Worm (Caenorhabditis elegans): ENCODE results near the gene F55H2.5.

Gene F55H2.5

DNA sequence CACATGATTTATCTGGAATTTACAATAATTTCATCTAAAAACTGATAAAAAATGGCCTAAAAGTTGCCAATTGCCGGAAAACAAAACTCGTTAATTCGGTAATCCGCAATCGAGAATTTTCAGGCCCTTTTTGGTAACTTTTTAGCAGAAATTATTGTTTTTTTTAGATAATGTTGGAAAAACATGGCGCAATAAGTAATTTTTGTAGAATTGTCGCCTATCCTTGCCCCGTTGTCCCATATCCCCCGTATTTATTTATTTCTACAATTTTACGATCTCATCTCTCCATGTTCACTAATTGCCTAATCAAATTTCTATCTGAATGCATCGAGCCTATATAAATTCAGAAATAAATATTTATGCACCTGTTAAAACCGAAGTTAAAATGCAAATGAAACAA, 1.7 kb downstream of the F55H2.5 start:
- no peak for TF ChIP-seq ztf-23 (GFP tag; IDR thresholded peaks at IDR 0.05)

DNA sequence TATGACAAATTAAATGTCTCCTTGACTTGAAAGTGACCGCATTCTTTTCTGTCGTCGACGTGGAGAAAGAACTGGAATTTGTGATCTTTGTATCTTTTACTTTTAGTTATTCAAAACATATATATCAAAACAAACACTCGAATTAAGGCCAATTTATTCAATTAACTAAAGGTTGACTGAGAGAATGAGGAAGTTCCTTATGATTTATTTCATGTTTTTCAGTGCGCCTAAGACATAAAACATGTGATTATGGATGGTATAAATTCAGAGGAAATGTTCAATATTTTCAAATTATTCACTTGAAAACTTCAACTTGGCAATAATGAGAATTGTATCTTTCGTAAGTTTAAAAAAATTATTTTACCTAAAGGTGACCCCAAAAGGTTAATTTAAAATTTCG, 2.3 kb downstream of the F55H2.5 start, which contains the start of gene F55H2.8:
Gene F55H2.8, plus strand, starts transcription at position 301 of the 400 bp plus-strand sequence.
- TF ChIP-seq ztf-29 (GFP tag; IDR thresholded peaks at IDR 0.05), result no peak
- no peak for TF ChIP-seq med-1 (GFP tag; optimal IDR thresholded peaks at IDR 0.05; ENCODE audit: insufficient read depth)
- no peak for TF ChIP-seq T22C8.4 (GFP tag; IDR thresholded peaks at IDR 0.05)
- no peak for TF ChIP-seq klf-2 (GFP tag; conservative IDR thresholded peaks at IDR 0.05)
- no peak for TF ChIP-seq ref-1 (GFP tag; conservative IDR thresholded peaks at IDR 0.05)
- TF ChIP-seq flt-1 (GFP tag; IDR thresholded peaks at IDR 0.05), result no peak
- TF ChIP-seq tab-1 (GFP tag; IDR thresholded peaks at IDR 0.05), result no peak
- no peak for TF ChIP-seq cog-1 (tag; optimal IDR thresholded peaks at IDR 0.05)
- no peak for TF ChIP-seq ztf-23 (GFP tag; IDR thresholded peaks at IDR 0.05)

DNA sequence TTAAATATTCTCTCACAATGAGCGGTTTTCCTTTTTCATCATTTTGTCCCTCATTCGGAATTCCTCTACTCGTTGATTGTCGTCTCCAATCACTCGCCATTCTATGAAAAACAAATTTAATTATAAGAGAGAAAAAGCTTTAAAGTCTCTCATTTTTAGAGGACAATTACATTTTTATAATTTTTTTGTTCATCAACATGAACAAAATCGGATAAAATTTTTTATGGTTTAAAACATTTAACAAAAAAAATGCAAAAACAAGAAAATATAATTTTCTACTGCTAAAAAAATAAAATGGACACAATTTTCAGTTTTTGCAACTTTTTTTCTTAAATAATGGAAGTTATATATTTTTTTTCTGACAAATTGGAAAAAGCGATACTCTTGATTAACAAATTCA, 4.9 kb downstream of the F55H2.5 start, which contains the start of gene F55H2.7:
Gene F55H2.7, minus strand, starts transcription at position 101 of the 400 bp plus-strand sequence.
- TF ChIP-seq tab-1 (GFP tag; IDR thresholded peaks at IDR 0.05) (no peak), ztf-29 (GFP tag; IDR thresholded peaks at IDR 0.05) (no peak), T22C8.4 (GFP tag; IDR thresholded peaks at IDR 0.05) (no peak), klf-2 (GFP tag; conservative IDR thresholded peaks at IDR 0.05) (no peak), ref-1 (GFP tag; conservative IDR thresholded peaks at IDR 0.05) (no peak), flt-1 (GFP tag; IDR thresholded peaks at IDR 0.05) (no peak), med-1 (GFP tag; optimal IDR thresholded peaks at IDR 0.05; ENCODE audit: insufficient read depth) (no peak), ztf-23 (GFP tag; IDR thresholded peaks at IDR 0.05) (no peak), cog-1 (tag; optimal IDR thresholded peaks at IDR 0.05) (no peak)

DNA sequence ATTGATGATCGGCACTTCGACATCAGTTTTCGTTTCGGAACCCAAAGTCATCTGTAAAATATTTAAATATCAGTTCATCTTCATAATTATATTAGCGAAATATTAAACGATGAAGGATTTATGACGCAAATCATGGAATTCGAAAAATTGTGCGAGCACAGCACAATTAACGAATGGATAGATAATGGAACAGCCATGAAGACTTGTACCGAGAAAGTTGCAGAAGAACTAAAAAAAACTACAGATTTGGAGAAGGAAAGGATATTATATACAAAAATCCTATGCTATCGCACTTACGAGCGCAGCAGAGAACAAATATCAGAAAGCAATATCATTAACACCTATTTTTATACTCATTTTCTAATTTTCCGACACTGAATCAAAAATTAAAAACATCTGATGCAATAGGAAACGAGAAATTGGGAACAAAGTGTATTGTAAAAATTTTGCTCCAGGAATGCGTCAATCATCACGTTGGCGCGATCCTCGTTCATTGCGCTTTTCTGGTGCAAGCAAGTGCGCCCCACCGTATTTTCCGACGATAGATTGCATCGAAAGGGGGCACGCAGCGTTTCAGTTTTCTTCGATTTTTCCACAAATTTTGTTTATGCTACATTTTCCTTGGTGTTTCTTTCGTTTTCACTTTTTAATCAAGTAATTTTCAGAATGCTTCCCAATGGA, 10.3 kb downstream of the F55H2.5 start, which contains the start of the genes clu-1 and prp-40:
Gene clu-1, minus strand, starts transcription at position 51 of the 681 bp plus-strand sequence.
Gene prp-40, plus strand, starts transcription at position 666 of the 681 bp plus-strand sequence.
- TF ChIP-seq ref-1 (GFP tag; conservative IDR thresholded peaks at IDR 0.05) (no peak), klf-2 (GFP tag; conservative IDR thresholded peaks at IDR 0.05) (no peak), T22C8.4 (GFP tag; IDR thresholded peaks at IDR 0.05) (no peak), ztf-29 (GFP tag; IDR thresholded peaks at IDR 0.05) (no peak), tab-1 (GFP tag; IDR thresholded peaks at IDR 0.05) (no peak), flt-1 (GFP tag; IDR thresholded peaks at IDR 0.05) (no peak), ztf-23 (GFP tag; IDR thresholded peaks at IDR 0.05) (no peak), cog-1 (tag; optimal IDR thresholded peaks at IDR 0.05) (peak; percentile 63)

DNA sequence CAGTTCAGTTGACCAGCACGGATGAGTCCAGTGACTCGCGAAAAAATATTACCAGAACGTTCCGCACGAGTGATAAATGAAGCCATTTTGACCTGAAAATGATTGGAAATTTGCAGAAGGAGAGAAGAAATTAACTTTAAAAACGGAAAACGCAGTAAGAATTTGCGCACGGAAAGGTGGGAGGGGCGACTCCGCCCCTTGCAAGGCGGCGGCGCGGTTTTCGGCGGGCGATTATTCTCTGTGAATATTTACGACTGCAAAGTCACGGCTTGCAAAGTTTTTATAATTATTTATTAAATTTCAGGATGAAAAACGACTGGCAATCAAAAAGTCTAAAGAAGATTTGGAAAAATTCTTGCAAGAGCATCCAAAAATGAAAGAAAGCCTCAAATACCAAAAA, 12.3 kb downstream of the F55H2.5 start, which contains the start of gene mrps-23:
Gene mrps-23, minus strand, starts transcription at position 92 of the 400 bp plus-strand sequence.
- no peak for TF ChIP-seq tab-1 (GFP tag; IDR thresholded peaks at IDR 0.05)
- TF ChIP-seq flt-1 (GFP tag; IDR thresholded peaks at IDR 0.05), result peak; percentile 49
- no peak for TF ChIP-seq med-1 (GFP tag; optimal IDR thresholded peaks at IDR 0.05; ENCODE audit: insufficient read depth)
- TF ChIP-seq cog-1 (tag; optimal IDR thresholded peaks at IDR 0.05), result no peak
- 0 out of 2 replicates have a peak, but pooled peaks have one; percentile 62 for TF ChIP-seq ztf-23 (GFP tag; IDR thresholded peaks at IDR 0.05)
- no peak for TF ChIP-seq klf-2 (GFP tag; conservative IDR thresholded peaks at IDR 0.05)

DNA sequence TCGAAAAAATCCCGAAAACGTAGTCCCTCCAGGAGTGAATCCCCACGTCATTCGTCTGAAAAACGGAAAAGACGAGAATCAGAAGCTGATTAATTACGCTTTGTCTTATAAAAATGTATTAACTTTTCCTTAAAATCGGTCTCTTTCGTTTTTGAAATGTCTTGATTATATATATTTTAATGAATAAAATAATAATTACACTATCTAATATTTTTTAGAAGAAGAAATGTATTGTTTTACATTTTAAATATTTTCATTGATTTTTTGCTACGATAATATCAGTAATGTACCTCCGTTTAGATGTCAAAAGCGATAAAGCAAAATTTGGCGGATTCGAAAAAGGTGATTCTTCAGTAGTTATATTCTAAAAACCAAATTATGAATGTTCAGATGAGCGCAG, 14.0 kb downstream of the F55H2.5 start, which contains the start of gene trpp-3:
Gene trpp-3, plus strand, starts transcription at position 301 of the 400 bp plus-strand sequence.
- no peak for TF ChIP-seq cog-1 (tag; optimal IDR thresholded peaks at IDR 0.05)
- no peak for TF ChIP-seq klf-2 (GFP tag; conservative IDR thresholded peaks at IDR 0.05)
- no peak for TF ChIP-seq tab-1 (GFP tag; IDR thresholded peaks at IDR 0.05)
- TF ChIP-seq med-1 (GFP tag; optimal IDR thresholded peaks at IDR 0.05; ENCODE audit: insufficient read depth), result no peak
- no peak for TF ChIP-seq ztf-23 (GFP tag; IDR thresholded peaks at IDR 0.05)
- no peak for TF ChIP-seq ztf-29 (GFP tag; IDR thresholded peaks at IDR 0.05)
- TF ChIP-seq T22C8.4 (GFP tag; IDR thresholded peaks at IDR 0.05), result no peak
- no peak for TF ChIP-seq ref-1 (GFP tag; conservative IDR thresholded peaks at IDR 0.05)
- no peak for TF ChIP-seq flt-1 (GFP tag; IDR thresholded peaks at IDR 0.05)

DNA sequence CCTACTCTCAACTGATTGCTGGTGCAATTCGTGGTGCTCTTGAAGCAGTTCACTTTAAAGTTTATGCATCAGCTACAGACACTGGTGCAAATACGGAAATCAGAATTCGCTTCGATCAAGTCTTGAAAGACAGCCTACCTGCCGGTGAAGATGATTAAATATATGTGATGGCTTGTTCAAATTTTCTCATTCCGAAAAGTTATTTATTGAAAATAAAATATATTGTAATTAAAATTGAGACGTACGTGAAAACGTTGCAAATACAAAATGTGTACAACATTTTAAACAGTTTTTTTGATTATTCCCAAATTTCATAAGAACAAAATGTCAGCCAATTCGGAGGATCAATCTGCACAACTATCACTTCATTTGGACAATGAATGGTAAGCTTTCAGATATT, 15.6 kb downstream of the F55H2.5 start, which contains the start of gene ZK1098.6:
Gene ZK1098.6, plus strand, starts transcription at position 301 of the 400 bp plus-strand sequence.
- TF ChIP-seq med-1 (GFP tag; optimal IDR thresholded peaks at IDR 0.05; ENCODE audit: insufficient read depth), result no peak
- TF ChIP-seq ztf-29 (GFP tag; IDR thresholded peaks at IDR 0.05), result no peak
- no peak for TF ChIP-seq T22C8.4 (GFP tag; IDR thresholded peaks at IDR 0.05)
- TF ChIP-seq klf-2 (GFP tag; conservative IDR thresholded peaks at IDR 0.05), result no peak
- no peak for TF ChIP-seq ref-1 (GFP tag; conservative IDR thresholded peaks at IDR 0.05)
- no peak for TF ChIP-seq flt-1 (GFP tag; IDR thresholded peaks at IDR 0.05)
- no peak for TF ChIP-seq tab-1 (GFP tag; IDR thresholded peaks at IDR 0.05)
- no peak for TF ChIP-seq cog-1 (tag; optimal IDR thresholded peaks at IDR 0.05)
- no peak for TF ChIP-seq ztf-23 (GFP tag; IDR thresholded peaks at IDR 0.05)

DNA sequence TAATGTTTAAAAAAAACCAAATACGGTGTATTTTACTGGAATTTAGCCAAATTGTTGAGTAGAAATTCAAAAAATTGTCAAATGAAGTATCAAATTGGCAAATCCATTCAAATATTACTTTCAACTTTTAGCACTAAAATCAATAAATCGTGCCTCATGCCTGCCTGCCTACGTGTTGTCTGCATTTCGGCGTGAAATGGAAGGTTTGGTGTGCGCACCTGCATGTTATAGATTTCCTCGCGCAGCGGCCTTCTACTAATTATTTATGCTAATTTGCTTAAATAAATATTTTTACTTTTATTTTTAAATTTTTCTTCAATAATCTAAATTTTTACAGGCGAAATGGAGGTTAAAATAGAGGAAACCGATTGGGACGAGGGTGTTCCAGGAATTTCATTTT, 17.6 kb downstream of the F55H2.5 start, which contains the start of gene ZK1098.2:
Gene ZK1098.2, plus strand, starts transcription at position 336 of the 400 bp plus-strand sequence.
- TF ChIP-seq ztf-23 (GFP tag; IDR thresholded peaks at IDR 0.05) (no peak), tab-1 (GFP tag; IDR thresholded peaks at IDR 0.05) (no peak), klf-2 (GFP tag; conservative IDR thresholded peaks at IDR 0.05) (no peak), cog-1 (tag; optimal IDR thresholded peaks at IDR 0.05) (no peak), T22C8.4 (GFP tag; IDR thresholded peaks at IDR 0.05) (peak; percentile 38; the same call in 1 of the 2 replicates), flt-1 (GFP tag; IDR thresholded peaks at IDR 0.05) (no peak), ztf-29 (GFP tag; IDR thresholded peaks at IDR 0.05) (no peak), ref-1 (GFP tag; conservative IDR thresholded peaks at IDR 0.05) (no peak)

DNA sequence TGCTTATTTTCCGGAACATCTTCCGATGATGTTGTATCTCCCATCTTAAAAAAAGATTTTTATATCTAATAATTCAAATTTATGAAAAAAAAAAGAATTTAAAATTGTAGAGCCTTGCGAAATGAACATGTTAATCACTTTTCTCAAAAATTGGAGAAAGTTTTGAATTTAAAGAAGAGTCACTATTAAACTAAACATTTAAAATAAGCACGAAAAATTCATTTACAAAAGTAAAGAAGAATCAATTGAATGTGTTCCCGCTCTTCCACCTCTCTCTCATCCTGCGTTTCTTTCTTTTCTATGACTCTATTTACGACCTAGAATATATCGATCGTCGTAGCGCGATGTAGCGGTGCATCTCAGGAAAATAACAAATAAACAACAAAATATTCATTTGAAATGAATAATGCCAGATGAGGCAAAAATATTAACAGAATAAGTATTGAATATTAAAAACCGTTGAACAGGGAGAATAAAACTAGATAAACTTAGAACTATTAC, 27.4 kb downstream of the F55H2.5 start, which contains the start of gene ZK1098.3:
Gene ZK1098.3, minus strand, starts transcription at position 51 of the 501 bp plus-strand sequence.
- TF ChIP-seq ztf-23 (GFP tag; IDR thresholded peaks at IDR 0.05), result no peak
- TF ChIP-seq flt-1 (GFP tag; IDR thresholded peaks at IDR 0.05), result no peak
- TF ChIP-seq T22C8.4 (GFP tag; IDR thresholded peaks at IDR 0.05), result peak; percentile 65; the same call in 1 of the 2 replicates
- TF ChIP-seq ztf-29 (GFP tag; IDR thresholded peaks at IDR 0.05), result no peak
- TF ChIP-seq cog-1 (tag; optimal IDR thresholded peaks at IDR 0.05), result no peak
- no peak for TF ChIP-seq ref-1 (GFP tag; conservative IDR thresholded peaks at IDR 0.05)
- no peak for TF ChIP-seq klf-2 (GFP tag; conservative IDR thresholded peaks at IDR 0.05)
